Worm (Caenorhabditis elegans): ENCODE results near the gene C37E2.2.

Gene C37E2.2

ce11 chrX:14214520-14215023 is 38.7 kb downstream of the C37E2.2 start, which contains the start of gene K06G5.1 (continued):
- TF ChIP-seq snpc-3.4 (tag; optimal IDR thresholded peaks at IDR 0.05) (no peak), Y95B8A.8 (GFP tag; IDR thresholded peaks at IDR 0.05) (no peak), ccch-3 (GFP tag; optimal IDR thresholded peaks at IDR 0.05) (no peak), ekl-4 (GFP tag; IDR thresholded peaks at IDR 0.05) (no peak), unc-62 (GFP tag; optimal IDR thresholded peaks at IDR 0.05) (no peak), ets-4 (GFP tag; optimal IDR thresholded peaks at IDR 0.05) (peak; percentile 81), mel-28 (tag; optimal IDR thresholded peaks at IDR 0.05; ENCODE audit: borderline replicate concordance) (no peak), egl-44 (GFP tag; IDR thresholded peaks at IDR 0.05) (no peak), F10E7.11 (tag; optimal IDR thresholded peaks at IDR 0.05) (no peak), hlh-26 (GFP tag; conservative IDR thresholded peaks at IDR 0.05) (no peak), rec-8 (tag; optimal IDR thresholded peaks at IDR 0.05) (no peak), nfya-2 (GFP tag; IDR thresholded peaks at IDR 0.05) (no peak), tlf-1 (GFP tag; optimal IDR thresholded peaks at IDR 0.05) (no peak), Y53F4B.3 (GFP tag; IDR thresholded peaks at IDR 0.05) (no peak), ztf-22 (GFP tag; optimal IDR thresholded peaks at IDR 0.05) (peak; percentile 12), ama-1 (optimal IDR thresholded peaks at IDR 0.05) (no peak), ama-1 (GFP tag; optimal IDR thresholded peaks at IDR 0.05) (no peak), nhr-120 (GFP tag; IDR thresholded peaks at IDR 0.05) (no peak), nhr-179 (tag; optimal IDR thresholded peaks at IDR 0.05) (no peak), madf-3 (GFP tag; IDR thresholded peaks at IDR 0.05) (no peak), ceh-79 (tag; optimal IDR thresholded peaks at IDR 0.05) (no peak), nhr-80 (tag; optimal IDR thresholded peaks at IDR 0.05) (peak; percentile 98), aptf-2 (GFP tag; conservative IDR thresholded peaks at IDR 0.05) (no peak), ztf-3 (GFP tag; optimal IDR thresholded peaks at IDR 0.05) (no peak)

- TF ChIP-seq madf-6 (GFP tag; IDR thresholded peaks at IDR 0.05), result no peak
- TF ChIP-seq ztf-6 (GFP tag; IDR thresholded peaks at IDR 0.05), result no peak
- TF ChIP-seq pbrm-1 (GFP tag; IDR thresholded peaks at IDR 0.05), result no peak
- TF ChIP-seq sptf-2 (GFP tag; optimal IDR thresholded peaks at IDR 0.05), result no peak
- no peak for TF ChIP-seq mxl-1 (tag; optimal IDR thresholded peaks at IDR 0.05)
- TF ChIP-seq zfh-2 (GFP tag; conservative IDR thresholded peaks at IDR 0.05), result no peak
- no peak for TF ChIP-seq madf-8 (GFP tag; conservative IDR thresholded peaks at IDR 0.05)
Measured at ce11 chrX:14223156-14223555, 47.3 kb downstream of the C37E2.2 start, which contains the start of gene K06G5.3. TSS of gene K06G5.3 (minus strand) at chrX:14223256.

ce11 chrX:14225273-14225672 is 49.4 kb downstream of the C37E2.2 start, which contains the start of gene cyp-13B2:
TSS of gene cyp-13B2 (plus strand) at chrX:14225573.
- TF ChIP-seq zfh-2 (GFP tag; conservative IDR thresholded peaks at IDR 0.05) (no peak), F39B2.1 (GFP tag; IDR thresholded peaks at IDR 0.05) (no peak), sptf-2 (GFP tag; optimal IDR thresholded peaks at IDR 0.05) (no peak), pbrm-1 (GFP tag; IDR thresholded peaks at IDR 0.05) (no peak), nhr-90 (tag; optimal IDR thresholded peaks at IDR 0.05) (no peak), K12H6.12 (tag; optimal IDR thresholded peaks at IDR 0.05) (no peak), ceh-40 (GFP tag; IDR thresholded peaks at IDR 0.05) (no peak), let-526 (GFP tag; IDR thresholded peaks at IDR 0.05) (no peak), lir-1 (GFP tag; conservative IDR thresholded peaks at IDR 0.05) (no peak)

Data from whole organism, young adult.